Fruit fly (Drosophila melanogaster): Measurements from ENCODE around the gene CG5116.
A peak's percentile ranks its signal among the peaks of the same experiment; 100 is the strongest.

The CG5116 gene

DNA sequence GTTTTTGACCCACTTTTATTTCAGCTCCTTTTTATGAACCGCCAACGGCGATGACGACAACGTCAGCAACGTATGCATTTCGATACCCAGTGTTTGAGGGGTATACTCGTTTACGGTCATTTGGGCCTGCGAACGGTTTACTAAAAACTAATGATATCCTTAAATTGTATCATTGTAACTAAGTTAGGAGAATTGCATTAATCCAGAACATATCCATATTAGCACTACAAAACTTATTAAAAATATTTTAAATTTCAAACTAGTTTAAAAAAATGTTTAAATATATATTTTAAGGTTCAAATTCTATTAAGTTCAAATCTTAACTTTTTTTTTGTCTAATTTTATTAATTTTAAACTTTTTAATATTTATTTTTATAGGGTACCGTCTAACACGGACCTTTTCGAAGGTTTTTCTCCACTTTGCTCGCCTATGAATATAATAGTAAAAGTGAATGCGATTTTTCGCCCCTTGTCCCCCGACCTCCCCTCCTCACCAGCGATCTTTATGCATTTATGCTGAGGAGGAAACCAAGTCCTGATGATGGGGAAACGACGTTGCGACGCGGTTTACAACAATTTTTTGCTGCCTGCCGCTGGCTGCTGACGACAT lies 23.6 kb upstream of the CG5116 start (continued):
- TF ChIP-seq pfk (GFP tag; optimal IDR thresholded peaks at IDR 0.05), result no peak
- no peak for TF ChIP-seq seq (GFP tag; IDR thresholded peaks at IDR 0.05)
- no peak for TF ChIP-seq onecut (GFP tag; IDR thresholded peaks at IDR 0.05)
- TF ChIP-seq en (GFP tag; optimal IDR thresholded peaks at IDR 0.05), result no peak
- peak; percentile 27 for TF ChIP-seq D19B (GFP tag; optimal IDR thresholded peaks at IDR 0.05)
- no peak for TF ChIP-seq danr (GFP tag; IDR thresholded peaks at IDR 0.05)
- no peak for TF ChIP-seq CG3995 (GFP tag; optimal IDR thresholded peaks at IDR 0.05)
- no peak for TF ChIP-seq zfh2 (GFP tag; optimal IDR thresholded peaks at IDR 0.05)
- no peak for TF ChIP-seq maf-S (GFP tag; optimal IDR thresholded peaks at IDR 0.05)
- TF ChIP-seq ab (GFP tag; optimal IDR thresholded peaks at IDR 0.05), result no peak
- TF ChIP-seq Hr39 (optimal IDR thresholded peaks at IDR 0.05), result no peak
- no peak for TF ChIP-seq Camta (GFP tag; optimal IDR thresholded peaks at IDR 0.05)
- TF ChIP-seq fd96Cb (tag; optimal IDR thresholded peaks at IDR 0.05), result peak; percentile 31
- TF ChIP-seq sisA (GFP tag; IDR thresholded peaks at IDR 0.05), result no peak
- TF ChIP-seq CG11456 (GFP tag; IDR thresholded peaks at IDR 0.05), result no peak
- TF ChIP-seq emc (GFP tag; optimal IDR thresholded peaks at IDR 0.05), result no peak
- TF ChIP-seq CG4617 (GFP tag; optimal IDR thresholded peaks at IDR 0.05; ENCODE audit: borderline replicate concordance), result no peak
- no peak for TF ChIP-seq gcm2 (GFP tag; optimal IDR thresholded peaks at IDR 0.05)
- peak; percentile 27 for TF ChIP-seq CG17829 (tag; optimal IDR thresholded peaks at IDR 0.05)
- peak; percentile 19 for TF ChIP-seq CG8388 (GFP tag; optimal IDR thresholded peaks at IDR 0.05)
- TF ChIP-seq Hr51 (GFP tag; optimal IDR thresholded peaks at IDR 0.05), result peak in 1 of 2 experiments; percentile 12
- no peak for TF ChIP-seq CG7271 (tag; optimal IDR thresholded peaks at IDR 0.05)
- no peak for TF ChIP-seq CG12236 (GFP tag; optimal IDR thresholded peaks at IDR 0.05)
- no peak for TF ChIP-seq CG15479 (GFP tag; optimal IDR thresholded peaks at IDR 0.05)
- TF ChIP-seq CG10462 (GFP tag; optimal IDR thresholded peaks at IDR 0.05), result no peak
- TF ChIP-seq CG12155 (GFP tag; optimal IDR thresholded peaks at IDR 0.05), result no peak
- TF ChIP-seq Dip2 (GFP tag; IDR thresholded peaks at IDR 0.05), result no peak
- no peak for TF ChIP-seq psq (GFP tag; optimal IDR thresholded peaks at IDR 0.05)
- no peak for TF ChIP-seq Asciz (GFP tag; optimal IDR thresholded peaks at IDR 0.05)
- TF ChIP-seq CG4707 (GFP tag; optimal IDR thresholded peaks at IDR 0.05), result no peak
- TF ChIP-seq Gsc (GFP tag; IDR thresholded peaks at IDR 0.05), result no peak
- no peak for TF ChIP-seq Eip74EF (GFP tag; optimal IDR thresholded peaks at IDR 0.05)
- no peak for TF ChIP-seq gce (GFP tag; IDR thresholded peaks at IDR 0.05)
- TF ChIP-seq CG13287 (GFP tag; IDR thresholded peaks at IDR 0.05; ENCODE audit: partially characterized antibody), result no peak
- no peak for TF ChIP-seq sc (optimal IDR thresholded peaks at IDR 0.05)
- TF ChIP-seq sc (GFP tag; optimal IDR thresholded peaks at IDR 0.05), result no peak
- no peak for TF ChIP-seq CG10321 (GFP tag; IDR thresholded peaks at IDR 0.05)
- TF ChIP-seq hb (GFP tag; IDR thresholded peaks at IDR 0.05; ENCODE audit: partially characterized antibody), result no peak
- TF ChIP-seq crp (GFP tag; optimal IDR thresholded peaks at IDR 0.05), result no peak
- no peak for TF ChIP-seq lbe (GFP tag; optimal IDR thresholded peaks at IDR 0.05)
- peak; percentile 7 for TF ChIP-seq CG10267 (tag; optimal IDR thresholded peaks at IDR 0.05)
- TF ChIP-seq Dad (GFP tag; optimal IDR thresholded peaks at IDR 0.05), result no peak
- no peak for TF ChIP-seq dimm (GFP tag; IDR thresholded peaks at IDR 0.05)
- TF ChIP-seq CG6654 (GFP tag; optimal IDR thresholded peaks at IDR 0.05), result no peak
- no peak for TF ChIP-seq CG16779 (GFP tag; IDR thresholded peaks at IDR 0.05)
- TF ChIP-seq CG2120 (GFP tag; optimal IDR thresholded peaks at IDR 0.05), result no peak
- no peak for TF ChIP-seq Vsx1 (GFP tag; optimal IDR thresholded peaks at IDR 0.05)
- TF ChIP-seq CG6254 (GFP tag; optimal IDR thresholded peaks at IDR 0.05), result peak; percentile 20
- no peak for TF ChIP-seq prd (optimal IDR thresholded peaks at IDR 0.05)
- TF ChIP-seq prd (GFP tag; IDR thresholded peaks at IDR 0.05), result 0 out of 3 replicates have a peak, but pooled peaks have one; percentile 15
- TF ChIP-seq CG4360 (GFP tag; IDR thresholded peaks at IDR 0.05), result no peak

Measured in whole organism, embryonic.